Worm (Caenorhabditis elegans): ENCODE results near the gene ogdh-1.

The ogdh-1 gene

DNA sequence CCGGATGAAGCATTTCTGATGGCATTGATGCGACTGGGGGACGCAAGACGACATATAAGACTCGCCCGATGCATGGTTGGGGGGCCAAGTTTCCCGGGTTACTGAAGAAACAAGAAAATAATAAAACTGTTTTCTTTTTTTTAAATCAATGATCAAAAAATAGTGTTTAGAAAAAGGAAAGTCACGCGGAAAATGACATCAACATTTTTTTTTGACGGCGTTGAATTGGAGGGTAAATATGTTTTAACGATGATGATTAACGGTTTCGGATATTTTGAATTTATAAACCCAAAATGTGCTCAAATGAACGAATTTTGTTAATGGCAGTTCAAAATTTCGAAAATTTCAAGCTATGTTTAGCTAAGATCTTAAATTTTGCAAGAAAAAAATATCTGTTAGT lies at the start of gene ogdh-1:
Gene ogdh-1, minus strand, starts transcription at position 101 of the 400 bp plus-strand sequence.
- TF ChIP-seq nhr-67 (tag; optimal IDR thresholded peaks at IDR 0.05) (no peak), lsy-12 (tag; optimal IDR thresholded peaks at IDR 0.05) (no peak), fkh-2 (tag; optimal IDR thresholded peaks at IDR 0.05) (no peak), sea-2 (GFP tag; optimal IDR thresholded peaks at IDR 0.05) (no peak), nhr-77 (tag; optimal IDR thresholded peaks at IDR 0.05) (no peak), ztf-4 (tag; optimal IDR thresholded peaks at IDR 0.05) (no peak)

DNA sequence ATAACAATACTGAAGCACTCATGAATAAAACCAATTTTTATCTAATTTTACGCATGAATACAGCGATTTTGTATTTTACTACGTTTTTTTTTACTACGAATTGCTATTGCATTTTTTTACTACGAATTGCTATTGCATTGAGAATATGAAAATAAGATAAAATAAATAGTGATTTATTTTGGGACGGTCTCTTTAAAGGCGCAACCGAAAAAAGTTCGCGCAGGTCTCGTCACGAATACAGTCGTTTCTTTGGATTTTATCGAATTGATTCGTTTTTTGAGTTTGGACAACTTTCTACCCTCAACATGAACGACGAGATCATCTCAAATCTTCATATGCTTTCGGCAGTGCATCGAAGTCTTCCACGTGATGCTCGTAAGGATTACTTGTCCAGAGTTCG lies 48.0 kb upstream of the ogdh-1 start, which contains the start of gene Y17G9B.4:
Gene Y17G9B.4, plus strand, starts transcription at position 306 of the 400 bp plus-strand sequence.
- TF ChIP-seq aly-2 (tag; optimal IDR thresholded peaks at IDR 0.05) = no peak
- TF ChIP-seq mdl-1 (tag; optimal IDR thresholded peaks at IDR 0.05) = no peak
- TF ChIP-seq ZK546.5 (tag; optimal IDR thresholded peaks at IDR 0.05) = no peak
- TF ChIP-seq pha-4 (tag; optimal IDR thresholded peaks at IDR 0.05) = no peak
- no peak for TF ChIP-seq nhr-76 (tag; optimal IDR thresholded peaks at IDR 0.05)
- no peak for TF ChIP-seq pqm-1 (tag; optimal IDR thresholded peaks at IDR 0.05)

DNA sequence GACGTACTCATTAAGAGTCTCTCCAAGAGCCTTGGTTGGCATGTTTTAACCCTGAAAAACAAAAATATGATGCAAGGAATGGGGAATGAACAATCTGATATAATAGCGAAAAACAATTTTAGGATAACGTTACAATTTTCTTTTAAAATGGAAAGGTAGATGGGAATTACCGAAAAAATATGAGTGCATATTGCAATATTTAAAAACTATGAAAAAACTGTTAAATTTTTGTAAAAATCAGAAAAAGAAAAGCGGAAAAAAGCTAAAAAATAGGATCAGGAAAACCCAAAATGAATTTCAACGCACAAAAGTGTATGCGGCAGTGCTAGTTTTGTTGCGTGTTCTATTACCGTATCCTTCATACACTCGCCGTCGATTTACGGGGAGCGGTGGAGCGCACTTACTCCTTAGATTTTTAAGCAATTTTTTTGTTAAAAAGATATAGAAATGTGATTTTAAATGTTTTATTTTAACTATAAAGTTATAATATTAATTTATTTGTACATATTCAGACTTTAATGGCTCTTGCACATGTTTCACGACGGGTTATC lies 46.0 kb upstream of the ogdh-1 start, which contains the start of the genes rpl-20 and Y17G9B.5:
Gene rpl-20, minus strand, starts transcription at position 51 of the 551 bp plus-strand sequence.
Gene Y17G9B.5, plus strand, starts transcription at position 513 of the 551 bp plus-strand sequence.
- TF ChIP-seq elt-1 (tag; optimal IDR thresholded peaks at IDR 0.05) (peak; percentile 97), fkh-2 (tag; optimal IDR thresholded peaks at IDR 0.05) (peak; percentile 83), ztf-11 (tag; optimal IDR thresholded peaks at IDR 0.05) (peak; percentile 64), nhr-77 (tag; optimal IDR thresholded peaks at IDR 0.05) (peak; percentile 97), egl-27 (tag; optimal IDR thresholded peaks at IDR 0.05) (peak; percentile 94), snpc-4 (tag; optimal IDR thresholded peaks at IDR 0.05) (peak; percentile 98), ZK546.5 (tag; optimal IDR thresholded peaks at IDR 0.05) (peak; percentile 83), pqm-1 (tag; optimal IDR thresholded peaks at IDR 0.05) (peak; percentile 100), nhr-28 (tag; optimal IDR thresholded peaks at IDR 0.05) (peak; percentile 98), pha-4 (tag; optimal IDR thresholded peaks at IDR 0.05) (peak; percentile 100), jun-1 (tag; optimal IDR thresholded peaks at IDR 0.05) (peak; percentile 99), hmg-11 (tag; optimal IDR thresholded peaks at IDR 0.05) (peak; percentile 100), nhr-67 (tag; optimal IDR thresholded peaks at IDR 0.05) (peak; percentile 67), mml-1 (tag; optimal IDR thresholded peaks at IDR 0.05) (no peak), ceh-28 (tag; optimal IDR thresholded peaks at IDR 0.05) (peak; percentile 98), fkh-10 (GFP tag; optimal IDR thresholded peaks at IDR 0.05) (peak; percentile 100), elt-2 (tag; optimal IDR thresholded peaks at IDR 0.05) (peak; percentile 98), ceh-16 (tag; optimal IDR thresholded peaks at IDR 0.05) (peak; percentile 60), egl-5 (tag; optimal IDR thresholded peaks at IDR 0.05) (peak; percentile 98), skn-1 (tag; optimal IDR thresholded peaks at IDR 0.05) (peak; percentile 97), lin-15B (tag; optimal IDR thresholded peaks at IDR 0.05) (peak; percentile 100), nhr-76 (tag; optimal IDR thresholded peaks at IDR 0.05) (peak; percentile 90), fos-1 (tag; optimal IDR thresholded peaks at IDR 0.05) (peak; percentile 94), nhr-25 (tag; optimal IDR thresholded peaks at IDR 0.05) (peak; percentile 100), R02D3.7 (tag; optimal IDR thresholded peaks at IDR 0.05) (peak; percentile 100), mdl-1 (tag; optimal IDR thresholded peaks at IDR 0.05) (peak; percentile 31), eor-1 (tag; optimal IDR thresholded peaks at IDR 0.05) (no peak), unc-62 (GFP tag; optimal IDR thresholded peaks at IDR 0.05) (peak; percentile 97), tbx-2 (tag; optimal IDR thresholded peaks at IDR 0.05) (peak; percentile 98), lin-39 (tag; optimal IDR thresholded peaks at IDR 0.05) (peak; percentile 99), unc-39 (tag; optimal IDR thresholded peaks at IDR 0.05) (peak; percentile 42), ama-1 (optimal IDR thresholded peaks at IDR 0.05) (peak; percentile 91), elt-3 (tag; optimal IDR thresholded peaks at IDR 0.05) (peak; percentile 94 to 97 (median 94)), aly-2 (tag; optimal IDR thresholded peaks at IDR 0.05) (peak; percentile 97), zag-1 (tag; optimal IDR thresholded peaks at IDR 0.05) (peak; percentile 87), lsy-12 (tag; optimal IDR thresholded peaks at IDR 0.05) (peak; percentile 100), nhr-11 (tag; optimal IDR thresholded peaks at IDR 0.05) (peak; percentile 98), nhr-23 (tag; optimal IDR thresholded peaks at IDR 0.05) (peak; percentile 100), nhr-43 (tag; optimal IDR thresholded peaks at IDR 0.05; ENCODE audit: poor library complexity, severe bottlenecking) (peak; percentile 99), ceh-9 (tag; optimal IDR thresholded peaks at IDR 0.05) (no peak), daf-12 (tag; optimal IDR thresholded peaks at IDR 0.05) (peak; percentile 87), sea-2 (GFP tag; optimal IDR thresholded peaks at IDR 0.05) (peak; percentile 85), nfya-1 (tag; optimal IDR thresholded peaks at IDR 0.05; ENCODE audit: insufficient read depth) (peak; percentile 100), ceh-82 (tag; optimal IDR thresholded peaks at IDR 0.05) (peak; percentile 98), nhr-12 (tag; optimal IDR thresholded peaks at IDR 0.05) (no peak), nhr-237 (tag; optimal IDR thresholded peaks at IDR 0.05) (peak; percentile 39), ztf-4 (tag; optimal IDR thresholded peaks at IDR 0.05) (peak; percentile 97)
